Fruit fly (Drosophila melanogaster): ENCODE data around the gene CG10646.
A peak's percentile ranks its signal among the peaks of the same experiment; 100 is the strongest.

The CG10646 gene

DNA sequence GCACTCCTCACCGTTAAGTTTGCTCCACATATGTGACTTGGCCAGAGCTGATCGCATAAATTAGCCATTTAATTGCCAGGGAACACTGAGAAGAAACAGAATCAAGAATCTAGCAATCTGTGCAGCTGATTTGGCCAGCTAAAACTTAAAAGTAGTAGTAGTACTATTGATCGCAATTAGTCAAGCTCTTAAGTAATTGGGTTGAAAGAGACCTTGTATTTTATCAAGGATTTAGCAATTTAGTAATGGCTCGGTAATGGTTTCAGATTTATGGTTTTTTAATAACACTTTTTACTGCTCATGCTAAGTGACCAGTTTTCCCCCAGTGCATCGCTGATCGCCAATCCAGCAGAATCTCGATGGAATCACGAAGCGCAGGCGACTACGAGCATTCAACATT is 48.7 kb downstream of the CG10646 start:
- TF ChIP-seq CG2678 (tag; optimal IDR thresholded peaks at IDR 0.05) (no peak), CG7786 (GFP tag; optimal IDR thresholded peaks at IDR 0.05) (no peak), grn (GFP tag; optimal IDR thresholded peaks at IDR 0.05) (no peak), CG10431 (GFP tag; optimal IDR thresholded peaks at IDR 0.05) (no peak), CG6272 (GFP tag; IDR thresholded peaks at IDR 0.05) (no peak), CG17912 (GFP tag; optimal IDR thresholded peaks at IDR 0.05) (no peak), Rx (GFP tag; IDR thresholded peaks at IDR 0.05) (no peak), Gsc (GFP tag; IDR thresholded peaks at IDR 0.05) (no peak), CG8944 (GFP tag; optimal IDR thresholded peaks at IDR 0.05) (no peak), E2f2 (GFP tag; IDR thresholded peaks at IDR 0.05) (no peak), psq (GFP tag; optimal IDR thresholded peaks at IDR 0.05) (no peak), CG43689 (GFP tag; IDR thresholded peaks at IDR 0.05) (no peak), CG8765 (GFP tag; IDR thresholded peaks at IDR 0.05) (no peak), CG15269 (tag; optimal IDR thresholded peaks at IDR 0.05) (no peak), gem (tag; optimal IDR thresholded peaks at IDR 0.05) (no peak)

- TF ChIP-seq phol (tag; optimal IDR thresholded peaks at IDR 0.05) = peak; percentile 9
- TF ChIP-seq hkb (optimal IDR thresholded peaks at IDR 0.05) = no peak
- TF ChIP-seq hkb (GFP tag; IDR thresholded peaks at IDR 0.05) = no peak
- peak; percentile 74 for TF ChIP-seq sens (GFP tag)
- TF ChIP-seq zen (tag; optimal IDR thresholded peaks at IDR 0.05) = peak; percentile 9
- peak; percentile 12 for TF ChIP-seq CG17829 (tag; optimal IDR thresholded peaks at IDR 0.05)
- TF ChIP-seq CG10979 (tag; optimal IDR thresholded peaks at IDR 0.05) = peak; percentile 42
- no peak for TF ChIP-seq CG10654 (GFP tag; optimal IDR thresholded peaks at IDR 0.05)
- no peak for TF ChIP-seq vfl (GFP tag; optimal IDR thresholded peaks at IDR 0.05)
- TF ChIP-seq CG4404 (GFP tag; IDR thresholded peaks at IDR 0.05) = peak; percentile 34; the same call in 1 of the 2 replicates
- peak in 1 of 3 experiments; percentile 51 for TF ChIP-seq lola (GFP tag; optimal IDR thresholded peaks at IDR 0.05)
- peak; percentile 31 for TF ChIP-seq gem (tag; optimal IDR thresholded peaks at IDR 0.05)
- peak; percentile 16 for TF ChIP-seq CG14710 (tag; optimal IDR thresholded peaks at IDR 0.05)
- no peak for TF ChIP-seq prd (optimal IDR thresholded peaks at IDR 0.05)
- peak; percentile 37; the same call in 2 of the 3 replicates for TF ChIP-seq prd (GFP tag; IDR thresholded peaks at IDR 0.05)
- peak; percentile 16; the same call in 1 of the 2 replicates for TF ChIP-seq Xrp1 (GFP tag; IDR thresholded peaks at IDR 0.05)
- no peak for TF ChIP-seq Blimp-1 (GFP tag; optimal IDR thresholded peaks at IDR 0.05)
- peak; percentile 53 for TF ChIP-seq CG9727 (GFP tag; optimal IDR thresholded peaks at IDR 0.05)
- TF ChIP-seq dmrt11E (tag; optimal IDR thresholded peaks at IDR 0.05) = peak; percentile 59
- peak; percentile 11 for TF ChIP-seq CG33557 (GFP tag; optimal IDR thresholded peaks at IDR 0.05)
- 0 out of 3 replicates have a peak, but pooled peaks have one; percentile 17 for TF ChIP-seq row (GFP tag; IDR thresholded peaks at IDR 0.05)
- no peak for TF ChIP-seq pzg (GFP tag; optimal IDR thresholded peaks at IDR 0.05)
- peak; percentile 16 for TF ChIP-seq CG10267 (tag; optimal IDR thresholded peaks at IDR 0.05)
- no peak for TF ChIP-seq salm (tag; optimal IDR thresholded peaks at IDR 0.05)
- TF ChIP-seq fd102C (GFP tag; optimal IDR thresholded peaks at IDR 0.05) = peak; percentile 8
- TF ChIP-seq CG2712 (tag; optimal IDR thresholded peaks at IDR 0.05) = peak; percentile 52
- peak; percentile 30 for TF ChIP-seq CG18262 (tag; optimal IDR thresholded peaks at IDR 0.05)
- peak; percentile 73 for TF ChIP-seq CG15696 (tag; optimal IDR thresholded peaks at IDR 0.05)
- TF ChIP-seq zf30C (GFP tag; optimal IDR thresholded peaks at IDR 0.05) = peak; percentile 84
- no peak for TF ChIP-seq CG2678 (tag; optimal IDR thresholded peaks at IDR 0.05)
These were observed 50.2 kb downstream of the CG10646 start for dm6 chr3L:12453529-12453928.
